Fruit fly (Drosophila melanogaster): ENCODE measurements around the gene GCS2beta.

DNA sequence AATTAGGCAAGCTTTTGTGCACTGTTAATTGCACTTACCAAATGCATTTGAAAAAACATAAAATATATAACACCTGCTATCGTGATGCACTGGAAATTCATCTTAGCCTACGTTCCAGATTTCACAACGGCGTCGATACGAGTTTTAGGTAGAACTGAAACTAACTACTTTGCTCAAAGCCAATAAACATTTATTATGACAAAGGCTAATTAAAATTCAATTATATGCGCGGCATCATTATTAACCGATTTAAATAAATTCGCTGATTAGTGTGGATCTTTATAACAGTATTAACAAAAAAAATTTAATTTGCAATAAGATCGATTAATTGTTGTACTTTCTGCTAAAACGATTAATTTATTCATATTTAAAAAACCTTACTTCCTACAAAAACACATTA is 47.6 kb downstream of the GCS2beta start, which contains the start of gene CG33928:
- TF ChIP-seq psq (GFP tag; optimal IDR thresholded peaks at IDR 0.05) (no peak), sv (GFP tag; optimal IDR thresholded peaks at IDR 0.05) (no peak), sage (GFP tag; optimal IDR thresholded peaks at IDR 0.05) (no peak)

Measured in whole organism, wandering third instar larva.